Fruit fly (Drosophila melanogaster): ENCODE data around the gene RhoGAP92B.

RhoGAP92B gene

DNA sequence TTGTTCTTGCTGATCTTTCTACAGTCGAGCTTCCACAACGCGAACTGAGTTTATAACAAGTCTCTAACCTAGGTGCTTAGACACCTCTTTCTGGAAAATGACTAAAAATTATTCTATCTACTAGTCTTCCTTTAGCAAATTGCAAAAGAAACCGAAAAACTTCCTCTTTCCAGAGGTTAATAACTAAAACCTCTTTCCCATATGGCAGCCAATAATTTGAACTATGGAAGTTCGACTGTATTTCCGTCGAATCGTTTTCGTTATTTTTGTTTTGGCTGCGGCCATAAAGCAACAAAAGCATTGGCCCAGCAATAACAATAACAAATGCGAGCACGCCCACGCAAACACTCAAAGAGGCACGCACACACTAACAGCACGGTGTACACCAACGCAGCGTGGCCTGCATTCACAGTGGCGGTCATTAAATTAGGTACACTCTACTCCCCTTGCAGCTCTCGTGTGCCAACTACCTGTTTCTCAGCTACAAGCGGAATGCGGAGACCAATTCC lies 24.5 kb upstream of the RhoGAP92B start (continued):
- TF ChIP-seq scrt (GFP tag; optimal IDR thresholded peaks at IDR 0.05) (peak; percentile 58), CG32772 (GFP tag; IDR thresholded peaks at IDR 0.05) (no peak), Abd-B (GFP tag; optimal IDR thresholded peaks at IDR 0.05) (peak; percentile 40), CG10209 (GFP tag; optimal IDR thresholded peaks at IDR 0.05) (no peak), E2f2 (GFP tag; IDR thresholded peaks at IDR 0.05) (0 out of 2 replicates have a peak, but pooled peaks have one; percentile 21), pan (optimal IDR thresholded peaks at IDR 0.05) (no peak), pan (GFP tag; optimal IDR thresholded peaks at IDR 0.05 in 1 of 2, IDR thresholded peaks at IDR 0.05 in 1 of 2) (peak in 1 of 2 experiments; percentile 44), CG10462 (GFP tag; optimal IDR thresholded peaks at IDR 0.05) (peak; percentile 3), CG34224 (GFP tag; IDR thresholded peaks at IDR 0.05; ENCODE audit: partially characterized antibody) (0 out of 3 replicates have a peak, but pooled peaks have one; percentile 16), CG8944 (GFP tag; optimal IDR thresholded peaks at IDR 0.05) (peak; percentile 8), CG11093 (GFP tag; IDR thresholded peaks at IDR 0.05) (0 out of 3 replicates have a peak, but pooled peaks have one; percentile 29), usp (GFP tag; optimal IDR thresholded peaks at IDR 0.05) (no peak), btn (GFP tag; optimal IDR thresholded peaks at IDR 0.05) (peak; percentile 37), Pdp1 (GFP tag; optimal IDR thresholded peaks at IDR 0.05) (peak in 1 of 2 experiments; percentile 35), Stat92E (GFP tag; optimal IDR thresholded peaks at IDR 0.05) (peak in 1 of 3 experiments; percentile 57), hb (GFP tag; IDR thresholded peaks at IDR 0.05; ENCODE audit: partially characterized antibody) (no peak), CG2875 (GFP tag; optimal IDR thresholded peaks at IDR 0.05) (peak; percentile 7), CG2116 (GFP tag; optimal IDR thresholded peaks at IDR 0.05) (peak; percentile 5), az2 (GFP tag; optimal IDR thresholded peaks at IDR 0.05) (peak; percentile 27), tll (GFP tag; optimal IDR thresholded peaks at IDR 0.05) (no peak), CG9797 (GFP tag; optimal IDR thresholded peaks at IDR 0.05) (no peak), MESR4 (GFP tag; optimal IDR thresholded peaks at IDR 0.05) (no peak), CG2889 (GFP tag; IDR thresholded peaks at IDR 0.05) (no peak), Adf1 (GFP tag; IDR thresholded peaks at IDR 0.05) (peak; percentile 35; the same call in 1 of the 2 replicates), tap (tag; optimal IDR thresholded peaks at IDR 0.05) (peak; percentile 56), nmo (GFP tag; optimal IDR thresholded peaks at IDR 0.05) (peak; percentile 46), CG12769 (tag; optimal IDR thresholded peaks at IDR 0.05) (peak; percentile 28), cwo (GFP tag; optimal IDR thresholded peaks at IDR 0.05) (peak; percentile 56), gce (GFP tag; IDR thresholded peaks at IDR 0.05) (peak; percentile 46; the same call in 1 of the 3 replicates), CG18011 (GFP tag; optimal IDR thresholded peaks at IDR 0.05) (no peak), Nf-YB (GFP tag; optimal IDR thresholded peaks at IDR 0.05) (peak; percentile 38), CG8924 (tag; optimal IDR thresholded peaks at IDR 0.05) (peak; percentile 64), CG9609 (GFP tag; optimal IDR thresholded peaks at IDR 0.05) (peak; percentile 20), fd3F (GFP tag; optimal IDR thresholded peaks at IDR 0.05) (peak; percentile 46), HHEX (GFP tag; optimal IDR thresholded peaks at IDR 0.05) (peak; percentile 46), CG17361 (GFP tag; IDR thresholded peaks at IDR 0.05) (peak; percentile 63), wek (GFP tag; optimal IDR thresholded peaks at IDR 0.05) (peak; percentile 0), CG10543 (GFP tag; optimal IDR thresholded peaks at IDR 0.05) (peak; percentile 74), caup (GFP tag; optimal IDR thresholded peaks at IDR 0.05; ENCODE audit: severe bottlenecking) (peak; percentile 46), Hr78 (GFP tag; optimal IDR thresholded peaks at IDR 0.05) (peak in 1 of 2 experiments; percentile 26), kah (GFP tag; optimal IDR thresholded peaks at IDR 0.05) (peak; percentile 79), CG4360 (GFP tag; IDR thresholded peaks at IDR 0.05) (peak; percentile 62), pnt (GFP tag; optimal IDR thresholded peaks at IDR 0.05) (peak; percentile 1), CG6654 (GFP tag; optimal IDR thresholded peaks at IDR 0.05) (peak; percentile 13), CG13775 (GFP tag; optimal IDR thresholded peaks at IDR 0.05) (peak; percentile 21), tin (GFP tag; optimal IDR thresholded peaks at IDR 0.05) (peak; percentile 21), ssp (GFP tag; IDR thresholded peaks at IDR 0.05) (0 out of 2 replicates have a peak, but pooled peaks have one; percentile 10), vfl (GFP tag; optimal IDR thresholded peaks at IDR 0.05) (no peak)

Data from whole organism, embryonic.